Comparison of ENCODE assay signal across 4 fruit fly cellular contexts in the genomic region with DNA sequence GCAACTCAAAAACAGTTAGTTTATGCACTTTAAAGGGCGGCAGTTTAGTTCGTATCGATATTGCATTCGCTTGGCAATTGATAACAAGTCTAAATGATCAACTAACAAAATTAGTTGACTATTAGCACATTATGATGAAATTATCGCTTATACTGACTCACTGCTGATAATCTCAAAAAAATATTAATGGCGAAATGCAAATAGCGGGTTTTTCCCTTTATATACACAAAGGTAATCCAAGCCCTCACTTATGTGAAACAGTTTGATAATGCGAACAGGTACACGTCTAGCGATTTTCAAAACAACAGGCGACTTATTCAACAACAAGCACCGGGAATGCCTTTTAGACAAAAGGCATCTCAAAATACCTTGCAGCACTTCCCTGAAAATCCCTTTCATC.
A peak's percentile ranks its signal among the peaks of the same experiment; 100 is the strongest.
TF ChIP-seq lines count a peak whose summit lies in the region.

No protein-coding gene starts in this region.

- TF ChIP-seq CTCF in whole organism, embryonic (GFP tag; optimal IDR thresholded peaks at IDR 0.05; lab: Kevin White, UChicago) = no peak

TF ChIP-seq in whole organism, adult, 20 proteins besides CTCF, POLR2A, EP300 and RAD21:
- TF ChIP-seq CG7045 (GFP tag; optimal IDR thresholded peaks at IDR 0.05; lab: Kevin White, UChicago) = no peak
- TF ChIP-seq tj (GFP tag; optimal IDR thresholded peaks at IDR 0.05; lab: Kevin White, UChicago) = no peak
- TF ChIP-seq CG12768 (GFP tag; optimal IDR thresholded peaks at IDR 0.05; lab: Kevin White, UChicago) = no peak
- TF ChIP-seq Crg-1 (GFP tag; optimal IDR thresholded peaks at IDR 0.05; lab: Kevin White, UChicago) = no peak
- TF ChIP-seq CG5204 (GFP tag; optimal IDR thresholded peaks at IDR 0.05; lab: Kevin White, UChicago) = no peak
- no peak for TF ChIP-seq Hr96 (GFP tag; optimal IDR thresholded peaks at IDR 0.05; lab: Kevin White, UChicago)
- peak; percentile 90 for TF ChIP-seq kay (GFP tag; lab: Kevin White, UChicago; ENCODE audit: borderline replicate concordance)
- no peak for TF ChIP-seq CG33017 (tag; optimal IDR thresholded peaks at IDR 0.05; lab: Kevin White, UChicago)
- no peak for TF ChIP-seq CG11617 (GFP tag; optimal IDR thresholded peaks at IDR 0.05; lab: Kevin White, UChicago)
- TF ChIP-seq toe (GFP tag; optimal IDR thresholded peaks at IDR 0.05; lab: Kevin White, UChicago) = no peak
- TF ChIP-seq cic (GFP tag; optimal IDR thresholded peaks at IDR 0.05; lab: Kevin White, UChicago) = peak; percentile 24
- no peak for TF ChIP-seq Mnt (GFP tag; optimal IDR thresholded peaks at IDR 0.05; lab: Kevin White, UChicago)

TF ChIP-seq in whole organism, embryonic, 481 proteins besides CTCF, POLR2A, EP300 and RAD21:
- TF ChIP-seq Pdp1 (GFP tag; optimal IDR thresholded peaks at IDR 0.05; lab: Kevin White, UChicago) = peak in 1 of 2 experiments; percentile 0
- no peak for TF ChIP-seq CG15601 (tag; optimal IDR thresholded peaks at IDR 0.05; lab: Kevin White, UChicago)
- no peak for TF ChIP-seq CG2199 (GFP tag; IDR thresholded peaks at IDR 0.05; lab: Robert Waterston, UW)
- TF ChIP-seq sens (GFP tag; lab: Kevin White, UChicago) = peak; percentile 50
- TF ChIP-seq chinmo (GFP tag; IDR thresholded peaks at IDR 0.05; lab: Robert Waterston, UW; ENCODE audit: partially characterized antibody) = 0 out of 4 replicates have a peak, but pooled peaks have one; percentile 30
- no peak for TF ChIP-seq sima (GFP tag; optimal IDR thresholded peaks at IDR 0.05; lab: Kevin White, UChicago)
- TF ChIP-seq en (GFP tag; optimal IDR thresholded peaks at IDR 0.05; lab: Kevin White, UChicago) = no peak

TF ChIP-seq in whole organism, prepupa, 60 proteins besides CTCF, POLR2A, EP300 and RAD21:
- TF ChIP-seq Eip78C (GFP tag; lab: Kevin White, UChicago) (peak; percentile 29), cyc (GFP tag; optimal IDR thresholded peaks at IDR 0.05; lab: Kevin White, UChicago) (no peak)

TF ChIP-seq in whole organism, wandering third instar larva, 38 proteins besides CTCF, POLR2A, EP300 and RAD21:
- TF ChIP-seq rgr (GFP tag; optimal IDR thresholded peaks at IDR 0.05; lab: Kevin White, UChicago) = no peak
- no peak for TF ChIP-seq Jra (GFP tag; optimal IDR thresholded peaks at IDR 0.05; lab: Kevin White, UChicago)
- no peak for TF ChIP-seq Vsx2 (GFP tag; optimal IDR thresholded peaks at IDR 0.05; lab: Kevin White, UChicago; ENCODE audit: partially characterized antibody)
- no peak for TF ChIP-seq Rel (GFP tag; optimal IDR thresholded peaks at IDR 0.05; lab: Kevin White, UChicago)
- TF ChIP-seq Rel (tag; optimal IDR thresholded peaks at IDR 0.05; lab: Kevin White, UChicago) = peak; percentile 97
